Fruit fly (Drosophila melanogaster) whole organism, prepupa: ENCODE measurements around the gene CG11360.

Experiments
- Blimp-1 ChIP-seq: fragments of 200-800 bp; sonication (Bioruptor generic); optimal IDR thresholded peaks from 3 replicates; lab custom pipeline; 2017; ENCODE audit warnings: missing biosample characterization, missing genetic modification characterization, mild to moderate bottlenecking, moderate library complexity, missing genetic modification reagents
- CG11294 ChIP-seq: fragments of 200-800 bp; sonication (Bioruptor generic); IDR thresholded peaks from 2 replicates; pipeline ENCODE4 v1.3.6; 2022; ENCODE audit warnings: missing biosample characterization, missing genetic modification characterization
- CG16779 ChIP-seq: fragments of 200-800 bp; sonication (Bioruptor generic); optimal IDR thresholded peaks from 3 replicates; lab custom pipeline; 2017; ENCODE audit warnings: missing biosample characterization, mild to moderate bottlenecking, missing genetic modification characterization
- CG31627 ChIP-seq: fragments of 200-800 bp; sonication (Bioruptor generic); optimal IDR thresholded peaks from 3 replicates; lab custom pipeline; 2016; ENCODE audit warnings: missing biosample characterization, missing genetic modification characterization
- CG6163 ChIP-seq: fragments of 200-800 bp; sonication (Bioruptor generic); IDR thresholded peaks from 3 replicates; pipeline ENCODE4 v1.3.6; 2022; ENCODE audit warnings: missing biosample characterization, missing genetic modification characterization
- CG6276 ChIP-seq: fragments of 200-800 bp; sonication (Bioruptor generic); optimal IDR thresholded peaks from 2 replicates; lab custom pipeline; 2017; ENCODE audit warnings: missing biosample characterization, mild to moderate bottlenecking, missing genetic modification characterization
- CG7368 ChIP-seq: fragments of 200-800 bp; sonication (Bioruptor generic); optimal IDR thresholded peaks from 3 replicates; lab custom pipeline; 2016; ENCODE audit warnings: missing biosample characterization, missing genetic modification characterization
- Met ChIP-seq: fragments of 200-800 bp; sonication (Bioruptor generic); optimal IDR thresholded peaks from 3 replicates; lab custom pipeline; 2016; ENCODE audit warnings: missing biosample characterization, missing genetic modification characterization
- Smox ChIP-seq: fragments of 200-800 bp; sonication (Bioruptor generic); optimal IDR thresholded peaks from 3 replicates; lab custom pipeline; 2016; ENCODE audit warnings: missing biosample characterization, missing genetic modification characterization
- Sox102F ChIP-seq: fragments of 200-800 bp; sonication (Bioruptor generic); optimal IDR thresholded peaks from 2 replicates; lab custom pipeline; 2016; ENCODE audit warnings: missing biosample characterization, mild to moderate bottlenecking, missing genetic modification characterization
- cyc ChIP-seq: fragments of 200-800 bp; sonication (Bioruptor generic); optimal IDR thresholded peaks from 3 replicates; lab custom pipeline; 2016; ENCODE audit warnings: missing biosample characterization, missing genetic modification characterization
- net ChIP-seq: fragments of 200-800 bp; sonication (Bioruptor generic); optimal IDR thresholded peaks from 3 replicates; lab custom pipeline; 2016; ENCODE audit warnings: missing biosample characterization, missing genetic modification characterization
- pdm3 ChIP-seq: fragments of 200-800 bp; sonication (Bioruptor generic); optimal IDR thresholded peaks from 3 replicates; lab custom pipeline; 2016; ENCODE audit warnings: missing biosample characterization, missing genetic modification characterization
- salr ChIP-seq, 2 experiments: fragments of 200-800 bp; sonication (Bioruptor generic); optimal IDR thresholded peaks; 3 replicates each; lab custom pipeline; 2016 to 2018; ENCODE audit warnings: missing biosample characterization in 2 of 2, missing genetic modification characterization in 2 of 2, mild to moderate bottlenecking in 1 of 2

- no peak for TF ChIP-seq CG7368
- no peak for TF ChIP-seq CG11294 (GFP tag; lab: Robert Waterston, UW)
- TF ChIP-seq CG6276 (GFP tag; lab: Kevin White, UChicago), result no peak
- no peak for TF ChIP-seq CG31627
- TF ChIP-seq CG6163, result no peak
- no peak for TF ChIP-seq Blimp-1 (GFP tag; lab: Kevin White, UChicago)
- no peak for TF ChIP-seq net (GFP tag; lab: Kevin White, UChicago)
- no peak for TF ChIP-seq Sox102F (GFP tag; lab: Kevin White, UChicago)
- TF ChIP-seq Smox (GFP tag; lab: Kevin White, UChicago), result no peak
- TF ChIP-seq salr (GFP tag; optimal IDR thresholded peaks at IDR 0.05; lab: Kevin White, UChicago), result no peak
- no peak for TF ChIP-seq CG16779 (tag; lab: Kevin White, UChicago)
- TF ChIP-seq pdm3 (GFP tag; lab: Kevin White, UChicago), result no peak
- no peak for TF ChIP-seq Met
- no peak for TF ChIP-seq cyc (GFP tag; lab: Kevin White, UChicago)
Measured at dm6 chr4:725085-725484, 54.1 kb downstream of the CG11360 start.
